Fruit fly (Drosophila melanogaster): ENCODE results near the gene Jasper.

DNA sequence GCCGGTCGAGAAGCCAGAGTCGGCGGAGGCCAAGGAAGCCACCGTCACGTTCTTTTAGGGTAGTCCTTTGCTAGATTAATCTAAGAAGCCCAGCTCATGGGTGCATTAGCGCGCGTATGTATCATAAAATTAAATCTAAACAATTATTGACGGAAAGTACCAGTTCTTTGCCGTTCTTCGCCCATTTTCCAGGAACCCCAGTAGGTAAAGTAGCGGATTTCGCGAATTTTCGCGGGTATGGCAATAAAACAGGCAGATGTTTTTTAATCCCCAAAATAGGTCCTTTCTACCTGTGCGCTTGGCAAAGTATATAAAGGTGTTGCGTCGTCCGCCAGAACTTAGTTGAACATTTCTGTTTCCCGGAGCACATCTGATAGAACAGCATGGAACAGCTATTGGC lies 11.4 kb upstream of the Jasper start:
- TF ChIP-seq Elba2 (GFP tag; optimal IDR thresholded peaks at IDR 0.05) (no peak), br (optimal IDR thresholded peaks at IDR 0.05) (no peak), Hr39 (optimal IDR thresholded peaks at IDR 0.05) (no peak), chm (GFP tag; IDR thresholded peaks at IDR 0.05) (no peak), hth (optimal IDR thresholded peaks at IDR 0.05) (no peak), E2f1 (GFP tag; IDR thresholded peaks at IDR 0.05) (no peak), CG6683 (GFP tag; optimal IDR thresholded peaks at IDR 0.05) (no peak)
